Fruit fly (Drosophila melanogaster) whole organism, embryonic: Measurements from ENCODE around the gene RpL36.

Source experiments
- Atf6 ChIP-seq: fragments of 200-800 bp; sonication (Bioruptor generic); IDR thresholded peaks from 2 replicates; pipeline ENCODE4 v1.3.6; 2022; ENCODE audit warnings: missing biosample characterization, missing genetic modification characterization
- B-H2 ChIP-seq: fragments of 200-800 bp; sonication (Bioruptor generic); optimal IDR thresholded peaks from 2 replicates; lab custom pipeline; 2018; ENCODE audit warnings: missing biosample characterization, mild to moderate bottlenecking, missing genetic modification characterization
- CG10462 ChIP-seq: fragments of 200-800 bp; sonication (Bioruptor generic); optimal IDR thresholded peaks from 2 replicates; lab custom pipeline; 2016; ENCODE audit warnings: missing biosample characterization, missing genetic modification characterization
- CG11560 ChIP-seq: fragments of 200-800 bp; sonication (Bioruptor generic); IDR thresholded peaks from 3 replicates; pipeline ENCODE4 v1.3.6; 2022; ENCODE audit warnings: missing biosample characterization, missing genetic modification characterization
- CG11723 ChIP-seq: fragments of 200-800 bp; sonication (Bioruptor generic); optimal IDR thresholded peaks from 2 replicates; lab custom pipeline; 2017; ENCODE audit warnings: missing biosample characterization, mild to moderate bottlenecking, missing genetic modification characterization
- CG15011 ChIP-seq: fragments of 200-800 bp; sonication (Bioruptor generic); optimal IDR thresholded peaks from 3 replicates; lab custom pipeline; 2018; ENCODE audit warnings: missing biosample characterization, mild to moderate bottlenecking, missing genetic modification characterization
- CG15073 ChIP-seq: fragments of 200-800 bp; sonication (Bioruptor generic); optimal IDR thresholded peaks from 2 replicates; lab custom pipeline; 2016; ENCODE audit warnings: missing biosample characterization, missing genetic modification characterization
- CG17328 ChIP-seq: fragments of 200-800 bp; sonication (Bioruptor generic); IDR thresholded peaks from 2 replicates; pipeline ENCODE4 v1.3.6; 2022; ENCODE audit warnings: missing biosample characterization, missing genetic modification characterization
- CG2875 ChIP-seq: fragments of 200-800 bp; sonication (Bioruptor generic); optimal IDR thresholded peaks from 2 replicates; lab custom pipeline; 2017; ENCODE audit warnings: missing biosample characterization, mild to moderate bottlenecking, missing genetic modification characterization, missing genetic modification reagents
- CG30431 ChIP-seq: fragments of 200-800 bp; sonication (Bioruptor generic); optimal IDR thresholded peaks from 2 replicates; lab custom pipeline; 2017; ENCODE audit warnings: missing biosample characterization, missing genetic modification characterization
- CG34376 ChIP-seq: fragments of 200-800 bp; sonication (Bioruptor generic); optimal IDR thresholded peaks from 2 replicates; lab custom pipeline; 2018; ENCODE audit warnings: missing biosample characterization, mild to moderate bottlenecking, missing genetic modification characterization
- CG4854 ChIP-seq: fragments of 200-800 bp; sonication (Bioruptor generic); optimal IDR thresholded peaks from 2 replicates; lab custom pipeline; 2016; ENCODE audit warnings: missing biosample characterization, missing genetic modification characterization, inconsistent platforms
- CG6813 ChIP-seq: fragments of 200-800 bp; sonication (Bioruptor generic); optimal IDR thresholded peaks from 2 replicates; lab custom pipeline; 2017; ENCODE audit warnings: missing biosample characterization, missing genetic modification characterization, mild to moderate bottlenecking, moderate library complexity, missing genetic modification reagents
- CG6854 ChIP-seq: fragments of 200-800 bp; sonication (Bioruptor generic); optimal IDR thresholded peaks from 3 replicates; lab custom pipeline; 2017; ENCODE audit warnings: missing biosample characterization, mild to moderate bottlenecking, missing genetic modification characterization
- CG8089 ChIP-seq: fragments of 200-800 bp; sonication (Bioruptor generic); optimal IDR thresholded peaks from 3 replicates; lab custom pipeline; 2016; ENCODE audit warnings: missing biosample characterization, missing genetic modification characterization
- CG8924 ChIP-seq: fragments of 200-800 bp; optimal IDR thresholded peaks from 3 replicates; lab custom pipeline; 2019; ENCODE audit warnings: missing biosample characterization, mild to moderate bottlenecking, missing genetic modification characterization, moderate library complexity
- CG9876 ChIP-seq: fragments of 200-800 bp; sonication (Bioruptor generic); optimal IDR thresholded peaks from 2 replicates; lab custom pipeline; 2016; ENCODE audit warnings: missing biosample characterization, missing genetic modification characterization
- D19A ChIP-seq: fragments of 200-800 bp; optimal IDR thresholded peaks from 3 replicates; lab custom pipeline; 2019; ENCODE audit warnings: missing biosample characterization, mild to moderate bottlenecking, missing genetic modification characterization, moderate library complexity
- Ets97D ChIP-seq: fragments of 200-800 bp; sonication (Bioruptor generic); optimal IDR thresholded peaks from 3 replicates; lab custom pipeline; 2016; ENCODE audit warnings: missing biosample characterization, missing genetic modification characterization
- Lim3 ChIP-seq: fragments of 200-800 bp; sonication (Bioruptor generic); IDR thresholded peaks from 2 replicates; pipeline ENCODE4 v1.3.6; 2022; ENCODE audit warnings: missing biosample characterization, missing genetic modification characterization
- MESR4 ChIP-seq: fragments of 200-800 bp; sonication (Bioruptor generic); optimal IDR thresholded peaks from 2 replicates; lab custom pipeline; 2018; ENCODE audit warnings: missing biosample characterization, mild to moderate bottlenecking, missing genetic modification characterization, moderate library complexity
- NC2α ChIP-seq: fragments of 200-800 bp; sonication (Bioruptor generic); optimal IDR thresholded peaks from 2 replicates; lab custom pipeline; 2016; ENCODE audit warnings: missing biosample characterization, missing genetic modification characterization
- Rfx ChIP-seq: fragments of 200-800 bp; sonication (Bioruptor generic); IDR thresholded peaks from 2 replicates; pipeline ENCODE4 v1.3.6; 2022; ENCODE audit warnings: missing biosample characterization, missing genetic modification characterization
- Sry-δ ChIP-seq: fragments of 200-800 bp; sonication (Bioruptor generic); optimal IDR thresholded peaks from 2 replicates; lab custom pipeline; 2016; ENCODE audit warnings: missing biosample characterization, missing genetic modification characterization
- Usf ChIP-seq: fragments of 200-800 bp; sonication (Bioruptor generic); optimal IDR thresholded peaks from 2 replicates; lab custom pipeline; 2017; ENCODE audit warnings: missing genotype, missing biosample characterization, missing genetic modification characterization
- ato ChIP-seq: fragments of 200-800 bp; sonication (Bioruptor generic); IDR thresholded peaks from 2 replicates; pipeline ENCODE4 v1.3.6; 2022; ENCODE audit warnings: missing biosample characterization, missing genetic modification characterization; ENCODE audit not compliant: partially characterized antibody
- bigmax ChIP-seq: fragments of 200-800 bp; sonication (Bioruptor generic); optimal IDR thresholded peaks from 2 replicates; lab custom pipeline; 2018; ENCODE audit warnings: missing biosample characterization, mild to moderate bottlenecking, missing genetic modification characterization
- corto ChIP-seq: fragments of 200-800 bp; sonication (Bioruptor generic); optimal IDR thresholded peaks from 2 replicates; lab custom pipeline; 2016; ENCODE audit warnings: missing biosample characterization, mild to moderate bottlenecking, missing genetic modification characterization, moderate library complexity
- crol ChIP-seq: fragments of 200-800 bp; sonication (Bioruptor generic); IDR thresholded peaks from 2 replicates; pipeline ENCODE4 v1.3.6; 2022; ENCODE audit warnings: missing biosample characterization, missing genetic modification characterization
- da ChIP-seq: fragments of 200-800 bp; sonication (Bioruptor generic); optimal IDR thresholded peaks from 2 replicates; lab custom pipeline; 2016; ENCODE audit warnings: missing biosample characterization, missing genetic modification characterization
- disco-r ChIP-seq: fragments of 200-800 bp; sonication (Bioruptor generic); optimal IDR thresholded peaks from 2 replicates; lab custom pipeline; 2016; ENCODE audit warnings: missing biosample characterization, missing genetic modification characterization
- dm ChIP-seq: fragments of 200-800 bp; sonication (Bioruptor generic); optimal IDR thresholded peaks from 3 replicates; lab custom pipeline; 2016; ENCODE audit warnings: missing biosample characterization, missing genetic modification characterization
- gro ChIP-seq: fragments of 200-800 bp; sonication (Bioruptor generic); optimal IDR thresholded peaks from 2 replicates; lab custom pipeline; 2016; ENCODE audit warnings: missing biosample characterization, missing genetic modification characterization
- h ChIP-seq: fragments of >200 bp; optimal IDR thresholded peaks from 2 replicates; lab custom pipeline; 2017
- ken ChIP-seq: fragments of 200-800 bp; sonication (Bioruptor generic); IDR thresholded peaks from 3 replicates; pipeline ENCODE4 v1.3.6; 2022; ENCODE audit warnings: missing biosample characterization, missing genetic modification characterization
- lab ChIP-seq: fragments of 200-800 bp; sonication (Bioruptor generic); optimal IDR thresholded peaks from 3 replicates; lab custom pipeline; 2017; ENCODE audit warnings: missing biosample characterization, missing genetic modification characterization, mild to moderate bottlenecking, moderate library complexity, missing genetic modification reagents
- lbe ChIP-seq: fragments of 200-800 bp; sonication (Bioruptor generic); optimal IDR thresholded peaks from 2 replicates; lab custom pipeline; 2016; ENCODE audit warnings: missing biosample characterization, mild to moderate bottlenecking, missing genetic modification characterization
- pan ChIP-seq, 4 experiments: fragments of >200 bp in 3 of 4; fragments of 200-800 bp in 1 of 4; sonication (Bioruptor generic) in 1 of 4; optimal IDR thresholded peaks in 3 of 4; IDR thresholded peaks in 1 of 4; 2 replicates each; pipeline versions ENCODE4 v1.3.6 to Lab custom; 2017 to 2022; ENCODE audit warnings: missing biosample characterization in 2 of 4, missing genetic modification characterization in 2 of 4, mixed read lengths in 1 of 4
- pb ChIP-seq: fragments of 200-800 bp; sonication (Bioruptor generic); optimal IDR thresholded peaks from 3 replicates; lab custom pipeline; 2016; ENCODE audit warnings: missing biosample characterization, missing genetic modification characterization
- pita ChIP-seq: fragments of 200-800 bp; sonication (Bioruptor generic); optimal IDR thresholded peaks from 2 replicates; lab custom pipeline; 2017; ENCODE audit warnings: missing biosample characterization, mild to moderate bottlenecking, missing genetic modification characterization
- ro ChIP-seq: fragments of 200-800 bp; sonication (Bioruptor generic); IDR thresholded peaks from 2 replicates; pipeline ENCODE4 v1.3.6; 2022; ENCODE audit warnings: missing biosample characterization, missing genetic modification characterization
- row ChIP-seq: fragments of 200-800 bp; sonication (Bioruptor generic); IDR thresholded peaks from 3 replicates; pipeline ENCODE4 v1.3.6; 2022; ENCODE audit warnings: missing biosample characterization, missing genetic modification characterization
- salm ChIP-seq: fragments of 200-800 bp; sonication (Bioruptor generic); optimal IDR thresholded peaks from 2 replicates; lab custom pipeline; 2018; ENCODE audit warnings: missing biosample characterization, mild to moderate bottlenecking, missing genetic modification characterization
- sc ChIP-seq, 3 experiments: fragments of >200 bp in 2 of 3; fragments of 200-800 bp in 1 of 3; sonication (Bioruptor generic) in 1 of 3; optimal IDR thresholded peaks; 2 replicates in 2 of 3; 3 replicates in 1 of 3; lab custom pipeline; 2017; ENCODE audit warnings: mild to moderate bottlenecking in 1 of 3, missing biosample characterization in 1 of 3, missing genetic modification characterization in 1 of 3, missing genetic modification reagents in 1 of 3
- sima ChIP-seq: fragments of 200-800 bp; sonication (Bioruptor generic); optimal IDR thresholded peaks from 2 replicates; lab custom pipeline; 2016; ENCODE audit warnings: missing biosample characterization, missing genetic modification characterization
- sisA ChIP-seq: fragments of 200-800 bp; sonication (Bioruptor generic); IDR thresholded peaks from 2 replicates; pipeline ENCODE4 v1.3.6; 2022; ENCODE audit warnings: missing biosample characterization, missing genetic modification characterization
- slbo ChIP-seq: fragments of 200-800 bp; sonication (Bioruptor generic); IDR thresholded peaks from 2 replicates; pipeline ENCODE4 v1.3.6; 2022; ENCODE audit warnings: missing biosample characterization, missing genetic modification characterization
- stc ChIP-seq: fragments of 200-800 bp; sonication (Bioruptor generic); IDR thresholded peaks from 2 replicates; pipeline ENCODE4 v1.3.6; 2022; ENCODE audit warnings: missing biosample characterization, missing genetic modification characterization
- ttk ChIP-seq: fragments of 200-800 bp; sonication (Bioruptor generic); IDR thresholded peaks from 2 replicates; pipeline ENCODE4 v2.1.2; 2022; ENCODE audit warnings: missing biosample characterization, missing genetic modification characterization
- vvl ChIP-seq: fragments of 200-800 bp; sonication (Bioruptor generic); IDR thresholded peaks from 2 replicates; pipeline ENCODE4 v1.3.6; 2022; ENCODE audit warnings: missing biosample characterization, missing genetic modification characterization
- zen ChIP-seq: fragments of 200-800 bp; sonication (Bioruptor generic); optimal IDR thresholded peaks from 3 replicates; lab custom pipeline; 2018; ENCODE audit warnings: missing biosample characterization, mild to moderate bottlenecking, missing genetic modification characterization, moderate library complexity

The RpL36 gene

dm6 chrX:618583-618982 is 10.7 kb downstream of the RpL36 start (continued):
- TF ChIP-seq ato (GFP tag; lab: Robert Waterston, UW): no peak
- TF ChIP-seq NC2α (GFP tag; lab: Kevin White, UChicago): no peak
- TF ChIP-seq disco-r (GFP tag; lab: Kevin White, UChicago): no peak
- no peak for TF ChIP-seq CG8089 (GFP tag; lab: Kevin White, UChicago)
- peak; percentile 12 for TF ChIP-seq gro (GFP tag; lab: Kevin White, UChicago)
- peak; percentile 24; the same call in 1 of the 2 replicates for TF ChIP-seq Rfx (GFP tag; lab: Robert Waterston, UW)
- TF ChIP-seq pan (optimal IDR thresholded peaks at IDR 0.05; lab: Kevin White, UChicago): no peak
- TF ChIP-seq pan (GFP tag; optimal IDR thresholded peaks at IDR 0.05 in 1 of 2, IDR thresholded peaks at IDR 0.05 in 1 of 2): no peak
- TF ChIP-seq zen: no peak
- no peak for TF ChIP-seq h (lab: Kevin White, UChicago)
- TF ChIP-seq CG11560 (tag; lab: Robert Waterston, UW): no peak
- TF ChIP-seq Sry-δ (GFP tag; lab: Kevin White, UChicago): no peak
- TF ChIP-seq CG2875 (GFP tag; lab: Kevin White, UChicago): no peak
- no peak for TF ChIP-seq pita (GFP tag; lab: Kevin White, UChicago)
- no peak for TF ChIP-seq sc (optimal IDR thresholded peaks at IDR 0.05; lab: Kevin White, UChicago)
- no peak for TF ChIP-seq sc (GFP tag; optimal IDR thresholded peaks at IDR 0.05; lab: Kevin White, UChicago)
- TF ChIP-seq CG10462 (GFP tag; lab: Kevin White, UChicago): no peak
- no peak for TF ChIP-seq dm (GFP tag; lab: Kevin White, UChicago)
- TF ChIP-seq stc (GFP tag; lab: Robert Waterston, UW): no peak
- TF ChIP-seq CG9876 (GFP tag; lab: Kevin White, UChicago): peak; percentile 9
- TF ChIP-seq CG6813 (GFP tag; lab: Kevin White, UChicago): no peak
- TF ChIP-seq corto: no peak
- TF ChIP-seq Usf (GFP tag; lab: Kevin White, UChicago): no peak
- 0 out of 2 replicates have a peak, but pooled peaks have one; percentile 22 for TF ChIP-seq slbo (GFP tag; lab: Robert Waterston, UW)
- no peak for TF ChIP-seq CG34376 (GFP tag; lab: Kevin White, UChicago)
- no peak for TF ChIP-seq CG4854 (GFP tag; lab: Kevin White, UChicago)
- peak; percentile 34 for TF ChIP-seq D19A
- no peak for TF ChIP-seq MESR4 (GFP tag; lab: Kevin White, UChicago)
- no peak for TF ChIP-seq da (GFP tag; lab: Kevin White, UChicago)
- no peak for TF ChIP-seq lbe (GFP tag; lab: Kevin White, UChicago)
- 0 out of 2 replicates have a peak, but pooled peaks have one; percentile 27 for TF ChIP-seq Atf6 (GFP tag; lab: Robert Waterston, UW)
- TF ChIP-seq bigmax (GFP tag; lab: Kevin White, UChicago): no peak
- peak; percentile 33; the same call in 1 of the 2 replicates for TF ChIP-seq sisA
- TF ChIP-seq CG15011 (GFP tag; lab: Kevin White, UChicago): no peak
- TF ChIP-seq ttk (GFP tag; lab: Robert Waterston, UW): 0 out of 2 replicates have a peak, but pooled peaks have one; percentile 31
- no peak for TF ChIP-seq salm (tag; lab: Kevin White, UChicago)
- TF ChIP-seq CG15073: no peak
- TF ChIP-seq CG17328: peak; percentile 17; the same call in 1 of the 2 replicates
- TF ChIP-seq CG8924: peak; percentile 26
- no peak for TF ChIP-seq Lim3 (GFP tag; lab: Robert Waterston, UW)
- no peak for TF ChIP-seq CG11723 (GFP tag; lab: Kevin White, UChicago)
- no peak for TF ChIP-seq B-H2
- no peak for TF ChIP-seq ken (GFP tag; lab: Robert Waterston, UW)
- TF ChIP-seq lab (GFP tag; lab: Kevin White, UChicago): peak; percentile 1
- TF ChIP-seq Ets97D (GFP tag; lab: Kevin White, UChicago): peak; percentile 7
- peak; percentile 11 for TF ChIP-seq pb
- TF ChIP-seq ro: no peak
- TF ChIP-seq vvl (GFP tag; lab: Robert Waterston, UW): no peak
- no peak for TF ChIP-seq sima (GFP tag; lab: Kevin White, UChicago)
- TF ChIP-seq CG6854 (GFP tag; lab: Kevin White, UChicago): no peak
- no peak for TF ChIP-seq crol
- peak; percentile 60 for TF ChIP-seq row (GFP tag; lab: Robert Waterston, UW)
- no peak for TF ChIP-seq CG30431 (GFP tag; lab: Kevin White, UChicago)
